Fruit fly (Drosophila melanogaster) whole organism, embryonic: ENCODE measurements around the gene barc.

ENCODE experiments used
- CG10366 ChIP-seq: fragments of 200-800 bp; sonication (Bioruptor generic); IDR thresholded peaks from 2 replicates; pipeline ENCODE4 v1.3.6; 2022; ENCODE audit warnings: missing biosample characterization, missing genetic modification characterization
- CG10543 ChIP-seq: fragments of 200-800 bp; sonication (Bioruptor generic); optimal IDR thresholded peaks from 3 replicates; lab custom pipeline; 2017; ENCODE audit warnings: missing biosample characterization, mild to moderate bottlenecking, missing genetic modification characterization, moderate library complexity
- bab2 ChIP-seq: fragments of 200-800 bp; sonication (Bioruptor generic); optimal IDR thresholded peaks from 2 replicates; lab custom pipeline; 2016; ENCODE audit warnings: missing biosample characterization, missing genetic modification characterization
- sens-2 ChIP-seq: fragments of 200-800 bp; sonication (Bioruptor generic); IDR thresholded peaks from 2 replicates; pipeline ENCODE4 v1.3.6; 2022; ENCODE audit warnings: missing biosample characterization, missing genetic modification characterization

DNA sequence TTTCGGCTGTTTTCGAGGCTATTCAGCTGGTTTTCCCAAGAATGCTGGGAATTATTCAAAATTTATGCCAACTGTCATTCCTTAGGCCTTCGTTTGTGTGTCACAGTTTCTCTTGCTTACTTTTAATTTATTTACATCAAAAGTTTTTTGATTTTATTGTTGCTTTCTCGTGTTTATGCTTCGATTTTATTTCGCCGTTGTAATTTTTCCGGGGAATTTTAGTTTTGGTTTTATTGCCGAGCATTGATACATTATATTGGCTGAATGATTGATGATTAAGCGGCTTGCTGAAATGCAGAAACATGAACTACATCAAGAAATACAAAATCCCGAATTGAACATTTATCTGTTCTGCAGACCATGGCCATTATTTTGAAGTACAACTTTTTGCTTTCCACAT is 34.8 kb downstream of the barc start:
- TF ChIP-seq CG10543 (GFP tag; lab: Kevin White, UChicago): no peak
- TF ChIP-seq sens-2 (GFP tag; lab: Robert Waterston, UW): no peak
- no peak for TF ChIP-seq CG10366 (GFP tag; lab: Robert Waterston, UW)
- no peak for TF ChIP-seq bab2 (GFP tag; lab: Kevin White, UChicago)
